Fruit fly (Drosophila melanogaster) whole organism, embryonic: Measurements from ENCODE around the gene CG7512.

ENCODE experiments used
- CG10462 ChIP-seq: fragments of 200-800 bp; sonication (Bioruptor generic); optimal IDR thresholded peaks from 2 replicates; lab custom pipeline; 2016; ENCODE audit warnings: missing biosample characterization, missing genetic modification characterization
- CG13424 ChIP-seq: fragments of 200-800 bp; sonication (Bioruptor generic); optimal IDR thresholded peaks from 2 replicates; lab custom pipeline; 2019; ENCODE audit warnings: missing biosample characterization, mild to moderate bottlenecking, missing genetic modification characterization, moderate library complexity
- mam ChIP-seq: fragments of 200-800 bp; sonication (Bioruptor generic); optimal IDR thresholded peaks from 3 replicates; lab custom pipeline; 2016; ENCODE audit warnings: missing biosample characterization, missing genetic modification characterization

DNA sequence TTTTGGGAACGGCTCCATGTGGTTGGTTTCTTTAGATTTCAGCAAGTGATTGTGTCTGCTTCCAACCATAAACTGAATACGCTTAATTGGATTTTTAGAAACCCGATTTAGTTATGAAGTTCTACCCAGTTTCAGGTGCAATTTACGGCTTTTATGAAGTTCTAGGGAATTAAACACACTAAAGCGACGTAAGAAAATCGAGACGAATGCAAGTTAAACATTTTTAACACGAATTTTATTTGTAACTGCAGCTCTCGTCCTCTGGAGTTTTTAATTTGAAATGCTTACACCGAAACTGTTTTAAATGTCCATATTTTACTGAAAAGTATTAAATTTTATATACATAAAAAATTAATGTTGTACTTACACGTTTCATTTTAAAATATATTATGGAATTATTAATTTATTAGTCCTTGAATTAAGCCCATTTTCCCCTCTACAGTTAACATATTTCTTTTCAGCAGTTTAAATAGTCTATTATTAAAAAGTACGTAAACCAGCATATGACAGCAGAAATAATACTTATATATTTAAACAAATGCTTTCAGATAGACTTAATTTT lies 50.5 kb downstream of the CG7512 start, which contains the start of the genes CG46412 and CG33267:
- no peak for TF ChIP-seq CG13424 (tag; lab: Kevin White, UChicago)
- TF ChIP-seq CG10462 (GFP tag; lab: Kevin White, UChicago): no peak
- no peak for TF ChIP-seq mam
